Worm (Caenorhabditis elegans) whole organism, early embryonic: ENCODE results near the gene dlc-1.

Source experiments
- aly-1 ChIP-seq: sonication (generic microtip); optimal IDR thresholded peaks from 2 replicates; lab custom pipeline; 2016; ENCODE audit warnings: missing genetic modification characterization, missing compliant biosample characterization
- ama-1 ChIP-seq: fragments of 150-350 bp; optimal IDR thresholded peaks from 2 replicates; lab custom pipeline; 2014
- ceh-13 ChIP-seq: fragments of 200-800 bp; sonication (Bioruptor generic); optimal IDR thresholded peaks from 2 replicates; lab custom pipeline; 2018; ENCODE audit warnings: mild to moderate bottlenecking, missing genetic modification characterization, missing compliant biosample characterization
- ets-7 ChIP-seq: sonication (generic microtip); optimal IDR thresholded peaks from 2 replicates; lab custom pipeline; 2016; ENCODE audit warnings: missing genotype, missing genetic modification characterization, missing compliant biosample characterization
- flt-1 ChIP-seq: fragments of 200-800 bp; sonication (Bioruptor generic); IDR thresholded peaks from 2 replicates; pipeline ENCODE4 v1.3.6; 2022; ENCODE audit warnings: missing genetic modification characterization, missing compliant biosample characterization
- hmbx-1 ChIP-seq: sonication (generic microtip); optimal IDR thresholded peaks from 2 replicates; lab custom pipeline; 2016; ENCODE audit warnings: mild to moderate bottlenecking, missing genetic modification characterization, missing compliant biosample characterization
- hmg-4 ChIP-seq: fragments of 200-800 bp; sonication (Bioruptor generic); optimal IDR thresholded peaks from 2 replicates; lab custom pipeline; 2018; ENCODE audit warnings: mild to moderate bottlenecking, missing genetic modification characterization, missing compliant biosample characterization
- hnd-1 ChIP-seq: sonication (generic microtip); optimal IDR thresholded peaks from 2 replicates; lab custom pipeline; 2016; ENCODE audit warnings: missing genetic modification characterization, missing compliant biosample characterization
- scrt-1 ChIP-seq: fragments of 200-800 bp; sonication (Bioruptor generic); IDR thresholded peaks from 2 replicates; pipeline ENCODE4 v1.3.6; 2022; ENCODE audit warnings: missing genetic modification characterization, missing compliant biosample characterization
- sea-1 ChIP-seq: fragments of 200-800 bp; sonication (Bioruptor generic); conservative IDR thresholded peaks from 2 replicates; pipeline ENCODE4 v1.3.6; 2022; ENCODE audit warnings: missing genetic modification characterization, missing compliant biosample characterization
- tbx-11 ChIP-seq: fragments of 200-800 bp; sonication (Bioruptor generic); IDR thresholded peaks from 2 replicates; pipeline ENCODE4 v1.3.6; 2022; ENCODE audit warnings: missing genetic modification characterization, missing compliant biosample characterization
- tra-4 ChIP-seq: sonication (generic microtip); optimal IDR thresholded peaks from 2 replicates; lab custom pipeline; 2017; ENCODE audit warnings: missing genetic modification characterization, missing compliant biosample characterization

ce11 chrIII:6467005-6467404 lies 3.4 kb upstream of the dlc-1 start, which contains the start of gene T26A5.2:
- TF ChIP-seq ama-1 (lab: Kevin White, UChicago) = no peak
- TF ChIP-seq hnd-1 = no peak
- TF ChIP-seq ets-7 (tag; lab: Kevin White, UChicago) = no peak
- TF ChIP-seq flt-1 (GFP tag; lab: Robert Waterston, UW) = no peak
- TF ChIP-seq scrt-1 (GFP tag; lab: Robert Waterston, UW) = no peak
- TF ChIP-seq tbx-11 (GFP tag; lab: Robert Waterston, UW) = no peak
- TF ChIP-seq hmg-4 = no peak
- no peak for TF ChIP-seq hmbx-1 (tag; lab: Kevin White, UChicago)
- no peak for TF ChIP-seq sea-1 (GFP tag; lab: Robert Waterston, UW)
- TF ChIP-seq aly-1 (tag; lab: Kevin White, UChicago) = no peak
- no peak for TF ChIP-seq tra-4 (tag; lab: Kevin White, UChicago)
- TF ChIP-seq ceh-13 (GFP tag; lab: Kevin White, UChicago) = no peak
